Worm (Caenorhabditis elegans) whole organism, young adult: ENCODE results near the gene pir-2.
"Not testable (repeated sequence)": the region's sequence is repeated elsewhere in the genome, so short reads cannot be mapped to it uniquely, and the experiment has no call there.

Experiments used
- F52B5.7 ChIP-seq: sonication (generic microtip); optimal IDR thresholded peaks from 2 replicates; lab custom pipeline; 2016; ENCODE audit warnings: mild to moderate bottlenecking, missing genetic modification characterization, missing compliant biosample characterization
- madf-8 ChIP-seq: fragments of 200-800 bp; sonication (Bioruptor generic); conservative IDR thresholded peaks from 2 replicates; pipeline ENCODE4 v1.3.6; 2022; ENCODE audit warnings: missing genetic modification reagents, missing genetic modification characterization, missing compliant biosample characterization
- ztf-6 ChIP-seq: fragments of 200-800 bp; sonication (Bioruptor generic); IDR thresholded peaks from 2 replicates; pipeline ENCODE4 v1.3.6; 2022; ENCODE audit warnings: missing genetic modification reagents, missing genetic modification characterization, missing compliant biosample characterization

ce11 chrIII:9420231-9420630, 23.2 kb downstream of the pir-2 start, which contains the start of gene T26G10.4:
- not testable (repeated sequence) for TF ChIP-seq ztf-6 (GFP tag; lab: Robert Waterston, UW); madf-8 (GFP tag; lab: Robert Waterston, UW); F52B5.7
